Fruit fly (Drosophila melanogaster): ENCODE results near the gene Tailor.
A peak's percentile ranks its signal among the peaks of the same experiment; 100 is the strongest.

Tailor gene

DNA sequence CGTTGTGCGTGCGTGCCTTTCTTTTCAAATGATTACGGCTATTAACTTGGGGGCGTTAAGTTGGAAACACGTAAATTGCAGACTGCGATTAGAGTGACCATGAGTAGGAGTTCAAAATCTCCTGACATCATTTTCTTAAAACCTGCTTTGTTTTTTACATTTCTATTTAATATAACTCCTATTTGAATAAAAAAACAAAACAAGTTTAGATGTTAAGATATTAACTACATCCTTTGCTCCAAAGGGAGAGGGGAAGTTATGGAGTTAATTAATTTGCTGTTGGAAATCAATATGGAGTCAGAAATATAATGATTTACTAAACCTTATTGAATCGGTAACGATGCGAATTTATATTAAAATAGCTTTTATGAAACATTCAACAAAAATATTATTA is at the start of gene Tailor:
Gene Tailor (minus strand): TSS at position 101 of the 394 bp plus-strand sequence.
- TF ChIP-seq CG8478 (optimal IDR thresholded peaks at IDR 0.05) = no peak
- TF ChIP-seq CTCF (optimal IDR thresholded peaks at IDR 0.05) = no peak

DNA sequence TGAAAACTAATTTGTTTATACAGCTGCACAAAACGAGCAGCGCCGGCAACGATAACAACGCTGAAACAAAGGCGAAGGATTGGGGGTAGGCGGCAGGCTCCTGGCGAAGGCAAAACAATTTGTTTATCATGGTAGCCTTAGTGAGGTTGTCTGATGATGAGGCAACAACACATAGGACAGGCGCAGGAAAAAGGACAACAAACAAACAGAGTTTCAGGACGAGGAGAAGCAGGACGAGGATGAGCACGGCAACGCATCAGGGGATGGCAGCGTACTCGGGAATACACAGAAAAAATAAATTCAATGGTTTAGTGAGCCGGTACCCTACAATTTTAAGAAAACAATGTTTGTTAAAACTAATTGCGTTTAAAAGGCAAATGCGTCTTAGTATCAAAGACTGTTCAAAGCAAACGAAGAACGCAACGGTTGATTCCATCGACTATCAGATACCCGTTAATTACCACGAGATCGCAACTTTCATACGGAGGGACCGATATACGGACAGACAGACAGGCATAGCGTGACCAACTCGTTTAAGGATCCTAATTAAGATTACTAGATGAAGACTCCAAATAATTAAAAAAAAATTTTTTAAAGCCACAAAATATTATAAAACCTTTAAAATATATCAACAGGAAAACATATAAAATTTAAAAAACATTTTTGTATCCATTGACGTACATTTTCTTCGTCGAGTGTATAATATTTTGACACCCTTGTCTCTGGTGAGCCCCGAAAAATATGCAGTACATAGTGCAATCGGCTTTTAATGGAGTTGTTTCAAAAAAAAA is 49.0 kb upstream of the Tailor start:
- TF ChIP-seq CG8478 (optimal IDR thresholded peaks at IDR 0.05) = no peak
- TF ChIP-seq CTCF (optimal IDR thresholded peaks at IDR 0.05) = no peak

dm6 chr3R:7131260-7131659 is 45.4 kb upstream of the Tailor start, which contains the start of gene CG31493:
Gene CG31493 (plus strand): TSS chr3R:7131560.
- no peak for TF ChIP-seq CTCF (optimal IDR thresholded peaks at IDR 0.05)
- TF ChIP-seq CG8478 (optimal IDR thresholded peaks at IDR 0.05) = no peak

- TF ChIP-seq CG8478 (optimal IDR thresholded peaks at IDR 0.05) (no peak), CTCF (optimal IDR thresholded peaks at IDR 0.05) (no peak)
These were observed 44.9 kb upstream of the Tailor start for dm6 chr3R:7130827-7131226.

- TF ChIP-seq CTCF (optimal IDR thresholded peaks at IDR 0.05) (no peak), CG8478 (optimal IDR thresholded peaks at IDR 0.05) (no peak)
These were observed 43.6 kb upstream of the Tailor start, which contains the start of gene CG31248 for dm6 chr3R:7129280-7130069. Gene CG31248 (plus strand): TSS chr3R:7129320.

DNA sequence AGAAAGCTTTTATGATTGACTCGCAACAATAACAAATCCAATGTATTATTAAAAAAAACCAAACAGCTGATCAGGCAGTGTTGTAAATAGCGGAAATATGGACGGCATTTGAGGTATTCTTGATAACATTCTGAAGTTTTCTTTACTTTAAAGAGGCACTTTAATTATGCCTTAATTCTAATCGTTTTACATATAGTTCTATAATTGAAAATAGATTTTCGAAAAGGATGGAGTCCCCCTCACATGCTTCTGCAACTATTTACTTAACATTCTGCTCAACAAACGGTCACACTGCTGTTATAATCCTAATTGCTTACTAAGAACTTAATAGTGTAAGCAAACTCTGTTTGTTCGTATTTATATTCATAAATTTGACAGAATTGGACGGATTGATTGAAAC is 42.1 kb upstream of the Tailor start, which contains the start of gene CG10068:
Gene CG10068 (minus strand): TSS at position 62 of the 400 bp plus-strand sequence.
- no peak for TF ChIP-seq CG8478 (optimal IDR thresholded peaks at IDR 0.05)
- no peak for TF ChIP-seq CTCF (optimal IDR thresholded peaks at IDR 0.05)

- TF ChIP-seq CTCF (optimal IDR thresholded peaks at IDR 0.05) (peak in 1 of 2 experiments; percentile 21), CG8478 (optimal IDR thresholded peaks at IDR 0.05) (no peak)
These were observed 38.3 kb upstream of the Tailor start, which contains the start of the genes Alh and CG10098 for dm6 chr3R:7124109-7124639. Gene Alh (minus strand): TSS chr3R:7124185. Gene CG10098 (plus strand): TSS chr3R:7124548.

DNA sequence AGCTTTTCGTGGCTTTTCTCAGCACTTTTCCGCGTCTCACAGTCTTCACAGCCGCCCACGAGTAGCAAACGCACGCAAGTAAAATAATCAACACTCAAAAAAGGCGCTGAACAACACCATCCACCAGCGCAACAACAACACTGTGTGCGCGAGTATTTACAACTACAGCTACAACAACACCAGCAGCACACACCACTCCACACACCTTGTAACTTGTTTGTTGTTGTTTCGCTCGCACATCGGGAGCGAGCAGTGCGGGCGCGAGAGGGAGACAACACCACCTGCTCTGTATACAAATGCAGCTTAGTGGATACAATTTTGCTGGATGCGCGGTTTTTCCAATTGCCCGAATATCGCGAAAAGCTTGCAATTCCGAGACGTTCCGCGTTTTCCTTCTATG is 37.8 kb upstream of the Tailor start:
- TF ChIP-seq CG8478 (optimal IDR thresholded peaks at IDR 0.05) = no peak
- TF ChIP-seq CTCF (optimal IDR thresholded peaks at IDR 0.05) = no peak

- no peak for TF ChIP-seq CTCF (optimal IDR thresholded peaks at IDR 0.05)
- no peak for TF ChIP-seq CG8478 (optimal IDR thresholded peaks at IDR 0.05)
These were observed 37.2 kb upstream of the Tailor start for dm6 chr3R:7123073-7123572.

dm6 chr3R:7122172-7123072 is 36.5 kb upstream of the Tailor start:
- no peak for TF ChIP-seq CTCF (optimal IDR thresholded peaks at IDR 0.05)
- no peak for TF ChIP-seq CG8478 (optimal IDR thresholded peaks at IDR 0.05)

dm6 chr3R:7117590-7117989 is 31.7 kb upstream of the Tailor start, which contains the start of gene Mlp84B:
Gene Mlp84B (minus strand): TSS chr3R:7117732.
- TF ChIP-seq CG8478 (optimal IDR thresholded peaks at IDR 0.05) = no peak
- TF ChIP-seq CTCF (optimal IDR thresholded peaks at IDR 0.05) = no peak

- no peak for TF ChIP-seq CG8478 (optimal IDR thresholded peaks at IDR 0.05)
- no peak for TF ChIP-seq CTCF (optimal IDR thresholded peaks at IDR 0.05)
These were observed 30.6 kb upstream of the Tailor start for dm6 chr3R:7116511-7116910.

- TF ChIP-seq CG8478 (optimal IDR thresholded peaks at IDR 0.05) (no peak), CTCF (optimal IDR thresholded peaks at IDR 0.05) (no peak)
These were observed 27.1 kb upstream of the Tailor start for dm6 chr3R:7112977-7113376.

DNA sequence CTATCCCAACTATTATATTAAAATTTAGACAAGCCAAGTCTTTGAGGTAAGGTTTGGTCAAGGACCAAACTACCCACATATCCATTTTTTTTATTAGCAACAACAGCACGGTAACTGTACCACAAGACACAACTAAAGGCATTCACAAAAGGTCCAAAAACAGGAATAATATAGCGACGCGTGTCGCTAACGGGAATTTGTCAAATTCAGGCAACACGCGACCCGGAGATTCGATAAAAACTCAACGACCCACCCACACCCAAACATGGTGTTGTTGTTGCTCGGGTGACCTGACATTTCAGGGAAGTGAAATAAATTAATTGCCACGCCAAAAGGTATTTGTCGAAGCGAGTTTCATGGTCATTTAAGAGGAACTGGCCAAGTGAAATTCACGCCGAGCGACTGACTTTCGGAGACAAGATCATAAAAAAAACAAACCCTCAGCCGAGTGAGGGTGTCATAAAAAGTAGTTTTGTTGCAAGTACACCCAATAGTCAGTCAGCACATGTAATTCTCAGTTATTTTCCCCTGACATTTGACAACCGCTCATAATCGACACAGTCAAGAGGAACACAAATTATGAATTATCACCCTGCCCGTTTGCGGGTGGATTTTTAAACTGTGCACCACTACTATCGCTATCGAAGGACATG is 25.4 kb upstream of the Tailor start:
- TF ChIP-seq CTCF (optimal IDR thresholded peaks at IDR 0.05) (no peak), CG8478 (optimal IDR thresholded peaks at IDR 0.05) (no peak)

All from S2 (cell line).